Worm (Caenorhabditis elegans) whole organism, L2 larva: Measurements from ENCODE around the gene str-31.

Source experiments
- R02D3.7 ChIP-seq: fragments of 150-350 bp; optimal IDR thresholded peaks from 2 replicates; lab custom pipeline; 2014; ENCODE audit warnings: missing biosample characterization, missing genetic modification characterization
- ZK546.5 ChIP-seq: sonication (generic microtip); optimal IDR thresholded peaks from 2 replicates; lab custom pipeline; 2017; ENCODE audit warnings: missing biosample characterization, missing genetic modification characterization
- blmp-1 ChIP-seq: sonication (generic microtip); optimal IDR thresholded peaks from 2 replicates; lab custom pipeline; 2017; ENCODE audit warnings: missing genetic modification characterization, mild to moderate bottlenecking, missing compliant biosample characterization, antibody characterized with exemption, moderate library complexity; ENCODE audit not compliant: insufficient read depth
- ceh-82 ChIP-seq: fragments of 150-350 bp; optimal IDR thresholded peaks from 2 replicates; lab custom pipeline; 2014; ENCODE audit warnings: missing biosample characterization, missing genetic modification characterization
- egl-27 ChIP-seq: sonication (generic microtip); optimal IDR thresholded peaks from 3 replicates; lab custom pipeline; 2017; ENCODE audit warnings: missing biosample characterization, missing genetic modification reagents, missing genetic modification characterization
- lin-13 ChIP-seq: fragments of 150-350 bp; optimal IDR thresholded peaks from 2 replicates; lab custom pipeline; 2014; ENCODE audit warnings: missing biosample characterization, missing genetic modification reagents, missing genetic modification characterization
- lin-39 ChIP-seq: fragments of 150-350 bp; optimal IDR thresholded peaks from 2 replicates; lab custom pipeline; 2014; ENCODE audit warnings: missing biosample characterization, missing genetic modification reagents, missing genetic modification characterization
- lsy-2 ChIP-seq, 2 experiments: fragments of 150-350 bp in 1 of 2; sonication (generic microtip) in 1 of 2; optimal IDR thresholded peaks; 2 replicates each; lab custom pipeline; 2014 to 2017; ENCODE audit warnings: missing biosample characterization in 2 of 2, missing genetic modification characterization in 2 of 2
- mab-5 ChIP-seq: fragments of 150-350 bp; optimal IDR thresholded peaks from 2 replicates; lab custom pipeline; 2014; ENCODE audit warnings: missing biosample characterization, missing genetic modification characterization
- peb-1 ChIP-seq: fragments of 150-350 bp; optimal IDR thresholded peaks from 2 replicates; lab custom pipeline; 2014; ENCODE audit warnings: missing biosample characterization, missing genetic modification characterization
- unc-39 ChIP-seq: fragments of 150-350 bp; optimal IDR thresholded peaks from 2 replicates; lab custom pipeline; 2014; ENCODE audit warnings: missing biosample characterization, missing genetic modification characterization
- unc-62 ChIP-seq: fragments of 150-350 bp; optimal IDR thresholded peaks from 2 replicates; lab custom pipeline; 2014; ENCODE audit warnings: missing biosample characterization, missing genetic modification reagents, missing genetic modification characterization
- ztf-4 ChIP-seq: fragments of 150-350 bp; optimal IDR thresholded peaks from 2 replicates; lab custom pipeline; 2014; ENCODE audit warnings: missing biosample characterization, missing genetic modification characterization

ce11 chrV:7551821-7552220 is 43.4 kb upstream of the str-31 start, which contains the start of gene F19F10.3:
- TF ChIP-seq R02D3.7 (tag; lab: Kevin White, UChicago) (no peak), unc-62 (no peak), ztf-4 (tag; lab: Kevin White, UChicago) (no peak), lin-39 (no peak), unc-39 (tag; lab: Kevin White, UChicago) (no peak), blmp-1 (tag; lab: Kevin White, UChicago) (no peak), peb-1 (no peak), ZK546.5 (tag; lab: Kevin White, UChicago) (no peak), ceh-82 (tag; lab: Kevin White, UChicago) (no peak), lin-13 (GFP tag; lab: Kevin White, UChicago) (no peak), mab-5 (tag; lab: Kevin White, UChicago) (no peak), egl-27 (tag; lab: Kevin White, UChicago) (no peak), lsy-2 (tag; optimal IDR thresholded peaks at IDR 0.05; lab: Kevin White, UChicago) (no peak)
